Fruit fly (Drosophila melanogaster): ENCODE measurements around the gene CG18170.
A peak's percentile ranks its signal among the peaks of the same experiment; 100 is the strongest.

The CG18170 gene

dm6 chr3L:1586266-1587054 is 16.3 kb upstream of the CG18170 start (continued):
- peak; percentile 38 for TF ChIP-seq BtbVII (GFP tag; optimal IDR thresholded peaks at IDR 0.05)
- peak; percentile 62; the same call in 1 of the 2 replicates for TF ChIP-seq ato (GFP tag; IDR thresholded peaks at IDR 0.05; ENCODE audit: partially characterized antibody)
- peak; percentile 55; the same call in 1 of the 3 replicates for TF ChIP-seq Opbp (GFP tag; IDR thresholded peaks at IDR 0.05; ENCODE audit: partially characterized antibody)
- TF ChIP-seq CG7987 (GFP tag; optimal IDR thresholded peaks at IDR 0.05): peak; percentile 56
- peak; percentile 99 for TF ChIP-seq yki (optimal IDR thresholded peaks at IDR 0.05)
- no peak for TF ChIP-seq Xrp1 (GFP tag; IDR thresholded peaks at IDR 0.05)
- peak; percentile 8; the same call in 1 of the 2 replicates for TF ChIP-seq ranshi (GFP tag; IDR thresholded peaks at IDR 0.05)
- peak; percentile 27 for TF ChIP-seq cwo (GFP tag; optimal IDR thresholded peaks at IDR 0.05)
- peak; percentile 14 for TF ChIP-seq CG17359 (tag; optimal IDR thresholded peaks at IDR 0.05)
- no peak for TF ChIP-seq hkb (optimal IDR thresholded peaks at IDR 0.05)
- peak; percentile 56 for TF ChIP-seq hkb (GFP tag; IDR thresholded peaks at IDR 0.05)
- peak; percentile 80 for TF ChIP-seq vvl (GFP tag; IDR thresholded peaks at IDR 0.05)
- peak; percentile 32 for TF ChIP-seq CG18599 (GFP tag; optimal IDR thresholded peaks at IDR 0.05)
- peak; percentile 96 to 100 for TF ChIP-seq Trl (optimal IDR thresholded peaks at IDR 0.05)
- TF ChIP-seq Trl (GFP tag; optimal IDR thresholded peaks at IDR 0.05): peak; percentile 78
- TF ChIP-seq Abd-B (GFP tag; optimal IDR thresholded peaks at IDR 0.05): peak; percentile 21
- TF ChIP-seq sna (GFP tag; IDR thresholded peaks at IDR 0.05; ENCODE audit: partially characterized antibody): peak; percentile 84
- TF ChIP-seq Aef1 (GFP tag; IDR thresholded peaks at IDR 0.05): no peak
- TF ChIP-seq tna (GFP tag; IDR thresholded peaks at IDR 0.05; ENCODE audit: partially characterized antibody): peak; percentile 48; the same call in 1 of the 2 replicates
- TF ChIP-seq Chrac-16 (GFP tag; optimal IDR thresholded peaks at IDR 0.05): no peak
- peak; percentile 59 for TF ChIP-seq exex (tag; optimal IDR thresholded peaks at IDR 0.05)
- peak; percentile 7 for TF ChIP-seq CG5245 (GFP tag; optimal IDR thresholded peaks at IDR 0.05)
- TF ChIP-seq CG6765 (GFP tag; optimal IDR thresholded peaks at IDR 0.05): peak; percentile 60
- TF ChIP-seq CG4360 (GFP tag; IDR thresholded peaks at IDR 0.05): peak; percentile 47; the same call in 1 of the 2 replicates
- TF ChIP-seq CG17829 (tag; optimal IDR thresholded peaks at IDR 0.05): peak; percentile 6
- no peak for TF ChIP-seq shn (GFP tag; optimal IDR thresholded peaks at IDR 0.05)
- no peak for TF ChIP-seq CG12299 (tag; optimal IDR thresholded peaks at IDR 0.05)
- TF ChIP-seq pita (GFP tag; optimal IDR thresholded peaks at IDR 0.05): no peak
- 0 out of 3 replicates have a peak, but pooled peaks have one; percentile 18 for TF ChIP-seq ken (GFP tag; IDR thresholded peaks at IDR 0.05)
- no peak for TF ChIP-seq CG13424 (tag; optimal IDR thresholded peaks at IDR 0.05)
- TF ChIP-seq Dll (GFP tag; IDR thresholded peaks at IDR 0.05; ENCODE audit: partially characterized antibody): peak; percentile 70; the same call in 3 of the 4 replicates
- no peak for TF ChIP-seq CG11093 (GFP tag; IDR thresholded peaks at IDR 0.05)
- no peak for TF ChIP-seq CG8290 (GFP tag; optimal IDR thresholded peaks at IDR 0.05)
- peak in 1 of 2 experiments; percentile 37 for TF ChIP-seq CG8290 (tag; optimal IDR thresholded peaks at IDR 0.05)
- TF ChIP-seq CrebB (tag; optimal IDR thresholded peaks at IDR 0.05): peak; percentile 29
- peak; percentile 58 for TF ChIP-seq CG15479 (GFP tag; optimal IDR thresholded peaks at IDR 0.05)
- TF ChIP-seq NK7.1 (GFP tag; optimal IDR thresholded peaks at IDR 0.05): no peak
- peak; percentile 66 for TF ChIP-seq CG34376 (GFP tag; optimal IDR thresholded peaks at IDR 0.05)
- peak; percentile 69; the same call in 2 of the 3 replicates for TF ChIP-seq ci (GFP tag; IDR thresholded peaks at IDR 0.05)
- TF ChIP-seq CG13624 (GFP tag; optimal IDR thresholded peaks at IDR 0.05): peak; percentile 68
- TF ChIP-seq CG2199 (GFP tag; IDR thresholded peaks at IDR 0.05): peak; percentile 61; the same call in 1 of the 3 replicates
- TF ChIP-seq gcm (GFP tag; optimal IDR thresholded peaks at IDR 0.05): peak; percentile 22
- TF ChIP-seq CG14014 (GFP tag; IDR thresholded peaks at IDR 0.05): peak; percentile 33; the same call in 1 of the 2 replicates
- 0 out of 3 replicates have a peak, but pooled peaks have one; percentile 45 for TF ChIP-seq HLH4C (GFP tag; IDR thresholded peaks at IDR 0.05; ENCODE audit: partially characterized antibody)
- peak; percentile 65 for TF ChIP-seq CG31365 (tag; optimal IDR thresholded peaks at IDR 0.05)
- TF ChIP-seq Awh (GFP tag; IDR thresholded peaks at IDR 0.05): peak; percentile 27; the same call in 1 of the 2 replicates
- TF ChIP-seq Oaz (GFP tag; IDR thresholded peaks at IDR 0.05): no peak
- no peak for TF ChIP-seq NC2α (GFP tag; optimal IDR thresholded peaks at IDR 0.05)
- TF ChIP-seq gsb-n (tag; optimal IDR thresholded peaks at IDR 0.05): no peak

Data from whole organism, embryonic.